Fruit fly (Drosophila melanogaster) whole organism, adult: ENCODE results near the gene CG7483.

ENCODE experiments used
- CG12768 ChIP-seq: fragments of 200-800 bp; sonication (Bioruptor generic); optimal IDR thresholded peaks from 2 replicates; lab custom pipeline; 2017; ENCODE audit warnings: missing biosample characterization, missing genetic modification characterization, mild to moderate bottlenecking, moderate library complexity, missing genetic modification reagents
- CG7101 ChIP-seq: fragments of 200-800 bp; sonication (Bioruptor generic); optimal IDR thresholded peaks from 2 replicates; lab custom pipeline; 2018; ENCODE audit warnings: missing biosample characterization, mild to moderate bottlenecking, missing genetic modification characterization, moderate library complexity
- Clk ChIP-seq: fragments of 200-800 bp; sonication (Bioruptor generic); optimal IDR thresholded peaks from 2 replicates; lab custom pipeline; 2017; ENCODE audit warnings: missing biosample characterization, missing genetic modification characterization
- Crg-1 ChIP-seq: fragments of 200-800 bp; sonication (Bioruptor generic); optimal IDR thresholded peaks from 2 replicates; lab custom pipeline; 2016; ENCODE audit warnings: missing biosample characterization, missing genetic modification characterization
- Mnt ChIP-seq: fragments of 200-800 bp; sonication (Bioruptor generic); optimal IDR thresholded peaks from 2 replicates; lab custom pipeline; 2016; ENCODE audit warnings: missing biosample characterization, mild to moderate bottlenecking, missing genetic modification characterization
- ovo ChIP-seq: fragments of 200-800 bp; sonication (Bioruptor generic); optimal IDR thresholded peaks from 2 replicates; lab custom pipeline; 2016; ENCODE audit warnings: missing biosample characterization, missing genetic modification characterization
- toe ChIP-seq: fragments of 200-800 bp; sonication (Bioruptor generic); optimal IDR thresholded peaks from 2 replicates; lab custom pipeline; 2016; ENCODE audit warnings: missing biosample characterization, missing genetic modification characterization

DNA sequence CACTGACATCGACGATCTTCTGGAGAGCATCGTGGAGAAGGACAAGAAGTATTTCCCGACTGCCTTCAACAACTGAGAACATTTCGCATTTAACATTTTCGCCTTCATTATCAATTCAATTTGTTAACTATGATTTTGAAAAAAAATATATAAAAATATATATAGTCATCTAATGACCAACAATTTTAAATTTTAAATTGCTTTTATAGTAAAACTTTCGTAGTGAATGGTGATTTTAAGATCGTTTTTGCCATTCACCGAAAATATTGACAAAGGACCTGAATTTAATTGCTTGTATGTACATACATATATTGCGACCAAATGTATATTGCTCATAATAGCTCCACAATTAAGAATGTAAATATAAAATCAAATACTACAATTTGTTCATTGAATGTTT, 34.3 kb downstream of the CG7483 start, which contains the start of gene CG7352:
- TF ChIP-seq Mnt (GFP tag; lab: Kevin White, UChicago) (no peak), CG12768 (GFP tag; lab: Kevin White, UChicago) (no peak), Clk (GFP tag; lab: Kevin White, UChicago) (no peak), Crg-1 (GFP tag; lab: Kevin White, UChicago) (no peak), ovo (GFP tag; lab: Kevin White, UChicago) (no peak), toe (GFP tag; lab: Kevin White, UChicago) (no peak), CG7101 (no peak)
